Worm (Caenorhabditis elegans) whole organism, mixed stage, embryonic: ENCODE data around the gene C10A4.6.

ENCODE experiments used
- elt-3 ChIP-seq: fragments of 150-350 bp; optimal IDR thresholded peaks from 2 replicates; lab custom pipeline; 2014; ENCODE audit warnings: missing biosample characterization, missing genetic modification characterization
- ham-2 ChIP-seq: fragments of 200-800 bp; sonication (Bioruptor generic); optimal IDR thresholded peaks from 2 replicates; lab custom pipeline; 2018; ENCODE audit warnings: mild to moderate bottlenecking, missing genetic modification characterization, missing compliant biosample characterization
- hlh-1 ChIP-seq: fragments of 150-350 bp; optimal IDR thresholded peaks from 2 replicates; lab custom pipeline; 2014; ENCODE audit warnings: missing biosample characterization, missing genetic modification reagents, missing genetic modification characterization
- lsy-2 ChIP-seq: fragments of 150-350 bp; optimal IDR thresholded peaks from 2 replicates; lab custom pipeline; 2014; ENCODE audit warnings: missing biosample characterization, missing genetic modification characterization
- pha-4 ChIP-seq: fragments of 150-350 bp; optimal IDR thresholded peaks from 2 replicates; lab custom pipeline; 2018; ENCODE audit warnings: missing biosample characterization, missing genetic modification reagents, missing genetic modification characterization
- snpc-4 ChIP-seq: fragments of 150-350 bp; optimal IDR thresholded peaks from 2 replicates; lab custom pipeline; 2014; ENCODE audit warnings: missing biosample characterization, missing genetic modification characterization
- sptf-1 ChIP-seq: sonication (generic microtip); optimal IDR thresholded peaks from 2 replicates; lab custom pipeline; 2017; ENCODE audit warnings: mild to moderate bottlenecking, missing genetic modification characterization, moderate library complexity, missing compliant biosample characterization
- unc-39 ChIP-seq: fragments of 150-350 bp; optimal IDR thresholded peaks from 2 replicates; lab custom pipeline; 2014; ENCODE audit warnings: missing biosample characterization, missing genetic modification characterization
- ztf-11 ChIP-seq: fragments of 150-350 bp; optimal IDR thresholded peaks from 2 replicates; lab custom pipeline; 2014; ENCODE audit warnings: missing biosample characterization, missing genetic modification characterization

ce11 chrX:7409030-7409429 is 18.7 kb downstream of the C10A4.6 start:
- TF ChIP-seq ham-2: no peak
- TF ChIP-seq pha-4: no peak
- TF ChIP-seq unc-39: no peak
- no peak for TF ChIP-seq snpc-4
- no peak for TF ChIP-seq elt-3
- no peak for TF ChIP-seq lsy-2 (tag; lab: Kevin White, UChicago)
- no peak for TF ChIP-seq hlh-1 (tag; lab: Kevin White, UChicago)
- no peak for TF ChIP-seq ztf-11
- TF ChIP-seq sptf-1 (tag; lab: Kevin White, UChicago): no peak
